Worm (Caenorhabditis elegans) whole organism, late embryonic: ENCODE data around the gene M142.8.

Experiments used
- C38D4.7 ChIP-seq: fragments of 200-800 bp; sonication (Bioruptor generic); optimal IDR thresholded peaks from 2 replicates; lab custom pipeline; 2018; ENCODE audit warnings: mild to moderate bottlenecking, missing genetic modification characterization, moderate library complexity, missing compliant biosample characterization
- F13H6.1 ChIP-seq: sonication (generic microtip); optimal IDR thresholded peaks from 2 replicates; lab custom pipeline; 2016; ENCODE audit warnings: missing genetic modification characterization, missing compliant biosample characterization
- K02D7.2 ChIP-seq: sonication (generic microtip); optimal IDR thresholded peaks from 2 replicates; lab custom pipeline; 2017; ENCODE audit warnings: mild to moderate bottlenecking, missing genetic modification characterization, missing compliant biosample characterization
- T23F11.4 ChIP-seq: fragments of 200-800 bp; sonication (Bioruptor generic); optimal IDR thresholded peaks from 2 replicates; lab custom pipeline; 2018; ENCODE audit warnings: mild to moderate bottlenecking, missing genetic modification characterization, missing compliant biosample characterization
- ahr-1 ChIP-seq: sonication (generic microtip); optimal IDR thresholded peaks from 2 replicates; lab custom pipeline; 2016; ENCODE audit warnings: missing genetic modification characterization, missing compliant biosample characterization
- ceh-14 ChIP-seq: sonication (generic microtip); optimal IDR thresholded peaks from 2 replicates; lab custom pipeline; 2016; ENCODE audit warnings: missing genotype, missing genetic modification characterization, missing compliant biosample characterization
- ceh-18 ChIP-seq: sonication (generic microtip); optimal IDR thresholded peaks from 2 replicates; lab custom pipeline; 2016; ENCODE audit warnings: missing genetic modification characterization, missing compliant biosample characterization
- ceh-22 ChIP-seq: sonication (generic microtip); optimal IDR thresholded peaks from 2 replicates; lab custom pipeline; 2017; ENCODE audit warnings: missing biosample characterization, missing genetic modification characterization
- ceh-30 ChIP-seq: fragments of 150-350 bp; optimal IDR thresholded peaks from 2 replicates; lab custom pipeline; 2014; ENCODE audit warnings: missing biosample characterization, missing genetic modification characterization
- ceh-31 ChIP-seq: sonication (generic microtip); optimal IDR thresholded peaks from 2 replicates; lab custom pipeline; 2016; ENCODE audit warnings: missing genetic modification characterization, missing compliant biosample characterization
- ceh-34 ChIP-seq: sonication (generic microtip); optimal IDR thresholded peaks from 2 replicates; lab custom pipeline; 2016; ENCODE audit warnings: mild to moderate bottlenecking, missing genetic modification characterization, missing compliant biosample characterization
- ceh-6 ChIP-seq: fragments of 200-800 bp; sonication (Bioruptor generic); optimal IDR thresholded peaks from 2 replicates; lab custom pipeline; 2018; ENCODE audit warnings: mild to moderate bottlenecking, missing genetic modification characterization, missing compliant biosample characterization
- ceh-9 ChIP-seq: sonication (generic microtip); optimal IDR thresholded peaks from 2 replicates; lab custom pipeline; 2016; ENCODE audit warnings: mild to moderate bottlenecking, missing genetic modification characterization, inconsistent platforms, missing compliant biosample characterization
- dmd-4 ChIP-seq: sonication (generic microtip); optimal IDR thresholded peaks from 2 replicates; lab custom pipeline; 2016; ENCODE audit warnings: borderline replicate concordance, missing genetic modification characterization, missing compliant biosample characterization
- ets-4 ChIP-seq: sonication (generic microtip); optimal IDR thresholded peaks from 2 replicates; lab custom pipeline; 2016; ENCODE audit warnings: missing genetic modification characterization, missing compliant biosample characterization
- eyg-1 ChIP-seq: sonication (generic microtip); optimal IDR thresholded peaks from 2 replicates; lab custom pipeline; 2016; ENCODE audit warnings: missing genotype, missing genetic modification characterization, missing compliant biosample characterization
- fax-1 ChIP-seq: sonication (generic microtip); optimal IDR thresholded peaks from 2 replicates; lab custom pipeline; 2016; ENCODE audit warnings: missing genotype, missing genetic modification characterization, missing compliant biosample characterization
- hlh-13 ChIP-seq: fragments of 200-800 bp; sonication (Bioruptor generic); optimal IDR thresholded peaks from 2 replicates; lab custom pipeline; 2018; ENCODE audit warnings: mild to moderate bottlenecking, missing genetic modification characterization, missing compliant biosample characterization
- hlh-30 ChIP-seq: sonication (generic microtip); optimal IDR thresholded peaks from 2 replicates; lab custom pipeline; 2017; ENCODE audit warnings: antibody characterized with exemption, missing genetic modification characterization, missing compliant biosample characterization; ENCODE audit not compliant: insufficient read depth
- hlh-8 ChIP-seq: sonication (generic microtip); optimal IDR thresholded peaks from 2 replicates; lab custom pipeline; 2016; ENCODE audit warnings: missing genotype, missing genetic modification characterization, missing compliant biosample characterization
- lim-6 ChIP-seq: sonication (generic microtip); optimal IDR thresholded peaks from 2 replicates; lab custom pipeline; 2016; ENCODE audit warnings: missing genetic modification characterization, missing compliant biosample characterization
- lin-11 ChIP-seq: fragments of 200-800 bp; sonication (Bioruptor generic); optimal IDR thresholded peaks from 2 replicates; lab custom pipeline; 2018; ENCODE audit warnings: mild to moderate bottlenecking, missing genetic modification characterization, missing compliant biosample characterization
- madf-2 ChIP-seq: sonication (generic microtip); optimal IDR thresholded peaks from 2 replicates; lab custom pipeline; 2017; ENCODE audit warnings: missing genetic modification characterization, missing compliant biosample characterization
- mec-3 ChIP-seq: sonication (generic microtip); optimal IDR thresholded peaks from 2 replicates; lab custom pipeline; 2016; ENCODE audit warnings: borderline replicate concordance, missing genetic modification characterization, missing compliant biosample characterization
- nfya-1 ChIP-seq: sonication (generic microtip); optimal IDR thresholded peaks from 2 replicates; lab custom pipeline; 2017; ENCODE audit warnings: missing genetic modification characterization, mild to moderate bottlenecking, missing compliant biosample characterization, antibody characterized with exemption, moderate library complexity
- nhr-11 ChIP-seq: fragments of 150-350 bp; optimal IDR thresholded peaks from 2 replicates; lab custom pipeline; 2014; ENCODE audit warnings: missing biosample characterization, missing genetic modification characterization
- nhr-232 ChIP-seq: sonication (generic microtip); optimal IDR thresholded peaks from 2 replicates; lab custom pipeline; 2016; ENCODE audit warnings: missing genetic modification characterization, missing compliant biosample characterization
- npax-4 ChIP-seq: sonication (generic microtip); optimal IDR thresholded peaks from 2 replicates; lab custom pipeline; 2016; ENCODE audit warnings: missing genetic modification characterization, missing compliant biosample characterization
- odd-2 ChIP-seq: sonication (generic microtip); optimal IDR thresholded peaks from 2 replicates; lab custom pipeline; 2017; ENCODE audit warnings: antibody characterized with exemption, mild to moderate bottlenecking, missing genetic modification characterization, missing compliant biosample characterization
- pha-2 ChIP-seq: sonication (generic microtip); optimal IDR thresholded peaks from 2 replicates; lab custom pipeline; 2017; ENCODE audit warnings: mild to moderate bottlenecking, missing genetic modification characterization, missing compliant biosample characterization
- sdc-2 ChIP-seq: sonication (generic microtip); optimal IDR thresholded peaks from 2 replicates; lab custom pipeline; 2016; ENCODE audit warnings: missing genotype, missing genetic modification characterization, missing compliant biosample characterization
- sox-4 ChIP-seq: sonication (generic microtip); optimal IDR thresholded peaks from 2 replicates; lab custom pipeline; 2017; ENCODE audit warnings: mild to moderate bottlenecking, missing genetic modification characterization, inconsistent platforms, missing compliant biosample characterization
- syd-9 ChIP-seq: sonication (generic microtip); optimal IDR thresholded peaks from 2 replicates; lab custom pipeline; 2016; ENCODE audit warnings: mild to moderate bottlenecking, missing genetic modification characterization, moderate library complexity, missing compliant biosample characterization
- tbx-7 ChIP-seq: sonication (generic microtip); optimal IDR thresholded peaks from 2 replicates; lab custom pipeline; 2016; ENCODE audit warnings: missing genotype, missing genetic modification characterization, missing compliant biosample characterization
- ttx-3 ChIP-seq: sonication (generic microtip); optimal IDR thresholded peaks from 2 replicates; lab custom pipeline; 2016; ENCODE audit warnings: missing genetic modification reagents, missing genetic modification characterization, missing compliant biosample characterization
- unc-42 ChIP-seq: sonication (generic microtip); optimal IDR thresholded peaks from 2 replicates; lab custom pipeline; 2016; ENCODE audit warnings: missing genotype, missing genetic modification characterization, missing compliant biosample characterization
- unc-55 ChIP-seq: sonication (generic microtip); optimal IDR thresholded peaks from 2 replicates; lab custom pipeline; 2017; ENCODE audit warnings: missing biosample characterization, missing genetic modification reagents, missing genetic modification characterization
- unc-86 ChIP-seq: sonication (generic microtip); optimal IDR thresholded peaks from 2 replicates; lab custom pipeline; 2016; ENCODE audit warnings: missing genetic modification characterization, missing compliant biosample characterization

Gene M142.8

DNA sequence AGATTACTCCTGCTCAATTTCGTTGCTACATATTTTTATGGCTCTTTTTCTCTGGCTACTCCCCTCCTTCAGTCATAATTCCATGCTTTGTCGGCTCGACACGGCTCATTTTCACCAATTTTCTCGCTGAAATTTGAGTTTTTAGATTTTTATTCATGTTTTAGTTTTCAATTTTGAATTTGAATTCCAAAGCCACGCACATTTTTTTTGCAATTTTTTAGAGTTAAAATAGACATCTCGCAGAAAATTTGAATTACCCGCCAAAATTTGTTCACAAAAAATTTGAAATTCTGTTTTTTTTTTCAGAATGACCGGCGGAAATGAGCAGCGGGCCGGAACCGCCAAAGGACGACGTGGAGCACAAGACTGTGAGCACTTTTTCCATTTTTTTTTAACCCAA is 31.1 kb upstream of the M142.8 start, which contains the start of gene unc-119:
TSS of gene unc-119 (plus strand) at position 301 of the 400 bp plus-strand sequence.
- TF ChIP-seq hlh-13 (GFP tag; lab: Kevin White, UChicago) (no peak), tbx-7 (tag; lab: Kevin White, UChicago) (no peak), lim-6 (no peak), ceh-9 (tag; lab: Kevin White, UChicago) (no peak), unc-55 (GFP tag; lab: Kevin White, UChicago) (no peak), unc-42 (no peak), hlh-8 (tag; lab: Kevin White, UChicago) (no peak), sox-4 (tag; lab: Kevin White, UChicago) (no peak), K02D7.2 (tag; lab: Kevin White, UChicago) (no peak), odd-2 (no peak), F13H6.1 (tag; lab: Kevin White, UChicago) (no peak), nhr-11 (tag; lab: Kevin White, UChicago) (no peak), mec-3 (tag; lab: Kevin White, UChicago) (no peak)

DNA sequence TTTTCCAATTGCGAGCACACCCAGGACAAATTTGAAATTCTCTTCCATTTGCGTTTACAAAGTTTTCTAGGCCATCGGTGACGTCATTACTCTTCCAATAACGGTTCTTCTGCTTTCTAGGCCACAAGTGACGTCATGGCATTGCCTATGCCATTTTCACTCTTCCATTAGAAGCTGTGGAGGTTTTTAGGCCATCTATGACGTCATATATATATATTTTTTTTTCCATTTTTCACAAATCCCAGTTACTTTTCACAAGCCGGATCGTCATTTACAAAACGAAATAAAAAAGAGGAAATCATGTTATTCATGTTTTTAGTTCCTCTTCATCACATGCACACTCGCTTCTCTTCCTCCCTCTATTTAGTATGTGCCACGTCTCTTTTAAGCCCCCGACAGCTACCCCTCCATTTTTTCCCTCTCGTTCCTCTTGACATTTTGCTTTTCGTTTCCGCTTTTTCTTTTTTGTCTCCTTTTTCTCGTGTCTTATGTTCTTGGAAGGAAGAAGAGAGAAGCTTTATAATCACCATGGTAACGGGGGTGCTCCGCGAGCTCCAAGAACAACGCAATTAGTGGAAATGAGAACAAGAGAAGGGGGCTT is 30.3 kb upstream of the M142.8 start:
- TF ChIP-seq ttx-3 (tag; lab: Kevin White, UChicago) (no peak), syd-9 (tag; lab: Kevin White, UChicago) (no peak), fax-1 (no peak)

ce11 chrIII:10904320-10904961 is 29.0 kb upstream of the M142.8 start:
- TF ChIP-seq unc-86 (tag; lab: Kevin White, UChicago) (no peak), ceh-22 (tag; lab: Kevin White, UChicago) (no peak), dmd-4 (tag; lab: Kevin White, UChicago) (no peak), ceh-34 (no peak), nfya-1 (tag; lab: Kevin White, UChicago) (no peak), ceh-31 (tag; lab: Kevin White, UChicago) (no peak), nhr-232 (no peak), madf-2 (tag; lab: Kevin White, UChicago) (no peak), ets-4 (tag; lab: Kevin White, UChicago) (no peak), ttx-3 (tag; lab: Kevin White, UChicago) (no peak), T23F11.4 (GFP tag; lab: Kevin White, UChicago) (no peak), ceh-30 (tag; lab: Kevin White, UChicago) (no peak), sdc-2 (tag; lab: Kevin White, UChicago) (no peak), C38D4.7 (no peak), sox-4 (tag; lab: Kevin White, UChicago) (no peak), ceh-6 (GFP tag; lab: Kevin White, UChicago) (no peak)

- TF ChIP-seq ahr-1 (tag; lab: Kevin White, UChicago) (no peak), eyg-1 (no peak), sox-4 (tag; lab: Kevin White, UChicago) (no peak), ceh-14 (tag; lab: Kevin White, UChicago) (peak; percentile 26), C38D4.7 (no peak), ets-4 (tag; lab: Kevin White, UChicago) (no peak), K02D7.2 (tag; lab: Kevin White, UChicago) (no peak), npax-4 (no peak), ceh-31 (tag; lab: Kevin White, UChicago) (peak; percentile 45), pha-2 (no peak), nfya-1 (tag; lab: Kevin White, UChicago) (peak; percentile 35), hlh-30 (tag; lab: Kevin White, UChicago) (no peak), ceh-18 (no peak), ttx-3 (tag; lab: Kevin White, UChicago) (no peak), unc-55 (GFP tag; lab: Kevin White, UChicago) (peak; percentile 96), ceh-22 (tag; lab: Kevin White, UChicago) (no peak), lin-11 (tag; lab: Kevin White, UChicago) (no peak), unc-42 (peak; percentile 68), hlh-13 (GFP tag; lab: Kevin White, UChicago) (no peak), nhr-232 (no peak)
- TF ChIP-seq, all 69 proteins: peak for 5
Measured at ce11 chrIII:10905112-10905511, 28.3 kb upstream of the M142.8 start.
